Worm (Caenorhabditis elegans) whole organism, late embryonic: ENCODE measurements around the gene C16D9.5.

Source experiments
- ama-1 ChIP-seq: fragments of 150-350 bp; optimal IDR thresholded peaks from 2 replicates; lab custom pipeline; 2014
- ceh-19 ChIP-seq: fragments of 200-800 bp; sonication (Bioruptor generic); optimal IDR thresholded peaks from 2 replicates; lab custom pipeline; 2018; ENCODE audit warnings: mild to moderate bottlenecking, missing genetic modification characterization, missing compliant biosample characterization
- dmd-4 ChIP-seq: sonication (generic microtip); optimal IDR thresholded peaks from 2 replicates; lab custom pipeline; 2016; ENCODE audit warnings: borderline replicate concordance, missing genetic modification characterization, missing compliant biosample characterization
- dve-1 ChIP-seq: sonication (generic microtip); optimal IDR thresholded peaks from 2 replicates; lab custom pipeline; 2017; ENCODE audit warnings: antibody characterized with exemption, mild to moderate bottlenecking, missing genetic modification characterization, missing compliant biosample characterization
- elt-2 ChIP-seq: sonication (generic microtip); optimal IDR thresholded peaks from 2 replicates; lab custom pipeline; 2016; ENCODE audit warnings: missing genetic modification reagents, missing genetic modification characterization, missing compliant biosample characterization
- fkh-10 ChIP-seq: fragments of 150-350 bp; optimal IDR thresholded peaks from 2 replicates; lab custom pipeline; 2014; ENCODE audit warnings: missing biosample characterization, missing genetic modification reagents, missing genetic modification characterization
- lin-11 ChIP-seq: fragments of 200-800 bp; sonication (Bioruptor generic); optimal IDR thresholded peaks from 2 replicates; lab custom pipeline; 2018; ENCODE audit warnings: mild to moderate bottlenecking, missing genetic modification characterization, missing compliant biosample characterization
- mec-3 ChIP-seq: sonication (generic microtip); optimal IDR thresholded peaks from 2 replicates; lab custom pipeline; 2016; ENCODE audit warnings: borderline replicate concordance, missing genetic modification characterization, missing compliant biosample characterization
- pros-1 ChIP-seq: fragments of 150-350 bp; optimal IDR thresholded peaks from 2 replicates; lab custom pipeline; 2014; ENCODE audit warnings: missing biosample characterization, missing genetic modification reagents, missing genetic modification characterization
- unc-42 ChIP-seq: sonication (generic microtip); optimal IDR thresholded peaks from 2 replicates; lab custom pipeline; 2016; ENCODE audit warnings: missing genotype, missing genetic modification characterization, missing compliant biosample characterization
- unc-55 ChIP-seq: sonication (generic microtip); optimal IDR thresholded peaks from 2 replicates; lab custom pipeline; 2017; ENCODE audit warnings: missing biosample characterization, missing genetic modification reagents, missing genetic modification characterization

DNA sequence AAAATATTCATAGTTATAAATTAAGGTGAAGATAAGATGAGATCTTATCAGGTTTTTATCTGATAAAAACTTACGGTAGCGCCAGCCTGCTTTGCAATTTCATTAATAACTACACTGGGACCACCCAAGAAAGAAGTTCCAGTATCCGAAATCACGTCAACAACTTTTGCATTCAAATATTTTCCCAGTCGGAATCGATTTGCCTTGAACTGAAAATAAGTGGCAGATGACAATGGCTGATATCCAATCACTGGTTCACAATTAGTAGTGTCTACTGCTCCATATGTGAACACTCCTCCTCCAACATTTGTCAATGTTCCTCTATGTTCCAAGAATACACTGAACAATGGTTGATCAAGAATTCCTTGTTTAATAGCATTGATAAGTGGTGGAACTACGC, 20.9 kb upstream of the C16D9.5 start, which contains the start of gene F21F8.5:
- TF ChIP-seq dve-1 (tag; lab: Kevin White, UChicago): no peak
- no peak for TF ChIP-seq mec-3 (tag; lab: Kevin White, UChicago)
- no peak for TF ChIP-seq pros-1 (tag; lab: Kevin White, UChicago)
- no peak for TF ChIP-seq ama-1 (lab: Kevin White, UChicago)
- no peak for TF ChIP-seq unc-55 (GFP tag; lab: Kevin White, UChicago)
- no peak for TF ChIP-seq ceh-19 (GFP tag; lab: Kevin White, UChicago)
- TF ChIP-seq lin-11 (tag; lab: Kevin White, UChicago): no peak
- no peak for TF ChIP-seq unc-42 (tag; lab: Kevin White, UChicago)
- TF ChIP-seq elt-2: no peak
- TF ChIP-seq dmd-4 (tag; lab: Kevin White, UChicago): no peak
- TF ChIP-seq fkh-10 (GFP tag; lab: Kevin White, UChicago): no peak
